Worm (Caenorhabditis elegans) whole organism, young adult: Measurements from ENCODE around the gene Y111B2A.12.

Source experiments
- C17E4.6 ChIP-seq: fragments of 200-800 bp; sonication (Bioruptor generic); IDR thresholded peaks from 2 replicates; pipeline ENCODE4 v1.3.6; 2022; ENCODE audit warnings: missing genetic modification reagents, missing genetic modification characterization, missing compliant biosample characterization
- F49E8.2 ChIP-seq: sonication (generic microtip); optimal IDR thresholded peaks from 3 replicates; lab custom pipeline; 2017; ENCODE audit warnings: missing genetic modification characterization, mild to moderate bottlenecking, missing compliant biosample characterization, antibody characterized with exemption, moderate library complexity; ENCODE audit not compliant: insufficient read depth
- F52B5.7 ChIP-seq: sonication (generic microtip); optimal IDR thresholded peaks from 2 replicates; lab custom pipeline; 2016; ENCODE audit warnings: mild to moderate bottlenecking, missing genetic modification characterization, missing compliant biosample characterization
- Y67H2A.10 ChIP-seq: fragments of 200-800 bp; sonication (Bioruptor generic); conservative IDR thresholded peaks from 2 replicates; pipeline ENCODE4 v1.3.6; 2022; ENCODE audit warnings: missing genetic modification reagents, missing genetic modification characterization, missing compliant biosample characterization
- ama-1 ChIP-seq, 3 experiments: fragments of 150-350 bp in 1 of 3; sonication (generic microtip) in 2 of 3; optimal IDR thresholded peaks; 2 replicates each; lab custom pipeline; 2014 to 2018; ENCODE audit warnings: missing biosample characterization in 2 of 3, missing genetic modification characterization in 2 of 3, missing genetic modification reagents in 2 of 3
- attf-5 ChIP-seq: fragments of 200-800 bp; sonication (Bioruptor generic); optimal IDR thresholded peaks from 2 replicates; lab custom pipeline; 2018; ENCODE audit warnings: mild to moderate bottlenecking, missing genetic modification characterization, missing compliant biosample characterization
- bed-2 ChIP-seq: fragments of 200-800 bp; sonication (Bioruptor generic); IDR thresholded peaks from 2 replicates; pipeline ENCODE4 v1.3.6; 2022; ENCODE audit warnings: missing genetic modification reagents, missing genetic modification characterization, missing compliant biosample characterization
- lsl-1 ChIP-seq: fragments of 200-800 bp; sonication (Bioruptor generic); optimal IDR thresholded peaks from 2 replicates; lab custom pipeline; 2018; ENCODE audit warnings: mild to moderate bottlenecking, missing genetic modification characterization, moderate library complexity, missing compliant biosample characterization
- madf-3 ChIP-seq: fragments of 200-800 bp; sonication (Bioruptor generic); IDR thresholded peaks from 2 replicates; pipeline ENCODE4 v1.3.6; 2022; ENCODE audit warnings: missing genetic modification reagents, missing genetic modification characterization, missing compliant biosample characterization
- unc-130 ChIP-seq: sonication (generic microtip); optimal IDR thresholded peaks from 2 replicates; lab custom pipeline; 2016; ENCODE audit warnings: missing genetic modification reagents, missing genetic modification characterization, missing compliant biosample characterization
- unc-62 ChIP-seq: fragments of 150-350 bp; optimal IDR thresholded peaks from 2 replicates; lab custom pipeline; 2014; ENCODE audit warnings: missing biosample characterization, missing genetic modification reagents, missing genetic modification characterization
- xnd-1 ChIP-seq: sonication (generic microtip); optimal IDR thresholded peaks from 2 replicates; lab custom pipeline; 2016; ENCODE audit warnings: missing genotype, missing genetic modification reagents, missing genetic modification characterization, missing compliant biosample characterization

ce11 chrIII:12569870-12570269, 39.2 kb upstream of the Y111B2A.12 start:
- TF ChIP-seq ama-1 (optimal IDR thresholded peaks at IDR 0.05; lab: Kevin White, UChicago) (no peak), ama-1 (GFP tag; optimal IDR thresholded peaks at IDR 0.05; lab: Kevin White, UChicago) (no peak), xnd-1 (tag; lab: Kevin White, UChicago) (no peak), lsl-1 (no peak), unc-62 (GFP tag; lab: Kevin White, UChicago) (no peak), bed-2 (GFP tag; lab: Robert Waterston, UW) (no peak), madf-3 (no peak), F52B5.7 (tag; lab: Kevin White, UChicago) (no peak), Y67H2A.10 (GFP tag; lab: Robert Waterston, UW) (no peak), unc-130 (GFP tag; lab: Kevin White, UChicago) (no peak), attf-5 (GFP tag; lab: Kevin White, UChicago) (no peak), C17E4.6 (no peak), F49E8.2 (tag; lab: Kevin White, UChicago) (no peak)
